Worm (Caenorhabditis elegans) whole organism, L4 larva: Measurements from ENCODE around the gene unc-52.

Source experiments
- D1046.2 ChIP-seq: fragments of 200-800 bp; sonication (Bioruptor generic); IDR thresholded peaks from 2 replicates; pipeline ENCODE4 v1.3.6; 2022; ENCODE audit warnings: missing genetic modification characterization, missing compliant biosample characterization
- F26F4.8 ChIP-seq: fragments of 200-800 bp; sonication (Bioruptor generic); conservative IDR thresholded peaks from 2 replicates; pipeline ENCODE4 v1.3.6; 2022; ENCODE audit warnings: missing genetic modification characterization, missing compliant biosample characterization
- T26A8.4 ChIP-seq: fragments of 200-800 bp; sonication (Bioruptor generic); IDR thresholded peaks from 2 replicates; pipeline ENCODE4 v1.3.6; 2022; ENCODE audit warnings: missing genetic modification characterization, missing compliant biosample characterization
- Y48G9A.11 ChIP-seq: fragments of 200-800 bp; sonication (Bioruptor generic); IDR thresholded peaks from 2 replicates; pipeline ENCODE4 v1.3.6; 2022; ENCODE audit warnings: missing genetic modification reagents, missing genetic modification characterization, missing compliant biosample characterization
- Y75B8A.6 ChIP-seq: fragments of 200-800 bp; sonication (Bioruptor generic); IDR thresholded peaks from 2 replicates; pipeline ENCODE4 v1.3.6; 2022; ENCODE audit warnings: missing genetic modification reagents, missing genetic modification characterization, missing compliant biosample characterization
- arid-1 ChIP-seq: fragments of 200-800 bp; sonication (Bioruptor generic); conservative IDR thresholded peaks from 2 replicates; pipeline ENCODE4 v1.3.6; 2022; ENCODE audit warnings: missing genetic modification reagents, missing genetic modification characterization, missing compliant biosample characterization
- attf-4 ChIP-seq: sonication (generic microtip); optimal IDR thresholded peaks from 3 replicates; lab custom pipeline; 2017; ENCODE audit warnings: missing biosample characterization, missing genetic modification characterization
- ceh-20 ChIP-seq: fragments of 200-800 bp; sonication (Bioruptor generic); IDR thresholded peaks from 2 replicates; pipeline ENCODE4 v1.3.6; 2022; ENCODE audit warnings: missing genetic modification reagents, missing genetic modification characterization, missing compliant biosample characterization
- ceh-28 ChIP-seq: fragments of 150-350 bp; optimal IDR thresholded peaks from 2 replicates; lab custom pipeline; 2014; ENCODE audit warnings: missing biosample characterization, missing genetic modification reagents, missing genetic modification characterization
- ceh-44 ChIP-seq: fragments of 200-800 bp; sonication (Bioruptor generic); IDR thresholded peaks from 2 replicates; pipeline ENCODE4 v1.3.6; 2022; ENCODE audit warnings: missing genetic modification reagents, missing genetic modification characterization, missing compliant biosample characterization
- ceh-82 ChIP-seq: sonication (generic microtip); optimal IDR thresholded peaks from 2 replicates; lab custom pipeline; 2017; ENCODE audit warnings: missing biosample characterization, missing genetic modification characterization
- ctbp-1 ChIP-seq: fragments of 200-800 bp; sonication (Bioruptor generic); IDR thresholded peaks from 2 replicates; pipeline ENCODE4 v1.3.6; 2022; ENCODE audit warnings: missing genetic modification reagents, missing genetic modification characterization, missing compliant biosample characterization
- daf-12 ChIP-seq: fragments of 150-350 bp; optimal IDR thresholded peaks from 2 replicates; lab custom pipeline; 2014; ENCODE audit warnings: missing biosample characterization, missing genetic modification reagents, missing genetic modification characterization
- daf-8 ChIP-seq: fragments of 200-800 bp; sonication (Bioruptor generic); IDR thresholded peaks from 2 replicates; pipeline ENCODE4 v1.3.6; 2022; ENCODE audit warnings: missing genetic modification characterization, missing compliant biosample characterization
- dmd-6 ChIP-seq: fragments of 200-800 bp; sonication (Bioruptor generic); IDR thresholded peaks from 2 replicates; pipeline ENCODE4 v1.3.6; 2022; ENCODE audit warnings: missing genetic modification reagents, missing genetic modification characterization, missing compliant biosample characterization
- dmd-8 ChIP-seq: fragments of 200-800 bp; sonication (Bioruptor generic); IDR thresholded peaks from 2 replicates; pipeline ENCODE4 v1.3.6; 2022; ENCODE audit warnings: missing genetic modification characterization, missing compliant biosample characterization
- duxl-1 ChIP-seq: sonication (generic microtip); optimal IDR thresholded peaks from 2 replicates; lab custom pipeline; 2016; ENCODE audit warnings: mild to moderate bottlenecking, missing genetic modification characterization, moderate library complexity, missing compliant biosample characterization; ENCODE audit not compliant: poor library complexity
- egl-27 ChIP-seq: sonication (generic microtip); optimal IDR thresholded peaks from 3 replicates; lab custom pipeline; 2017; ENCODE audit warnings: missing biosample characterization, missing genetic modification reagents, missing genetic modification characterization
- egl-43 ChIP-seq: fragments of 200-800 bp; sonication (Bioruptor generic); IDR thresholded peaks from 2 replicates; pipeline ENCODE4 v1.3.6; 2022; ENCODE audit warnings: missing genetic modification reagents, missing genetic modification characterization, missing compliant biosample characterization
- hif-1 ChIP-seq, 2 experiments: sonication (generic microtip); optimal IDR thresholded peaks; 2 replicates each; lab custom pipeline; 2016 to 2017; ENCODE audit warnings: missing compliant biosample characterization in 2 of 2, missing genetic modification characterization in 2 of 2, missing genetic modification reagents in 2 of 2, missing genotype in 2 of 2, mild to moderate bottlenecking in 1 of 2
- hlh-11 ChIP-seq: fragments of 200-800 bp; sonication (Bioruptor generic); optimal IDR thresholded peaks from 2 replicates; lab custom pipeline; 2018; ENCODE audit warnings: mild to moderate bottlenecking, missing genetic modification characterization, missing compliant biosample characterization
- hlh-30 ChIP-seq: sonication (generic microtip); optimal IDR thresholded peaks from 2 replicates; lab custom pipeline; 2017; ENCODE audit warnings: antibody characterized with exemption, mild to moderate bottlenecking, missing genetic modification characterization, missing compliant biosample characterization; ENCODE audit not compliant: insufficient read depth
- hmg-1.1 ChIP-seq: fragments of 200-800 bp; sonication (Bioruptor generic); IDR thresholded peaks from 2 replicates; pipeline ENCODE4 v1.3.6; 2022; ENCODE audit warnings: missing genetic modification reagents, missing genetic modification characterization, missing compliant biosample characterization
- lim-7 ChIP-seq: fragments of 200-800 bp; sonication (Bioruptor generic); IDR thresholded peaks from 2 replicates; pipeline ENCODE4 v1.3.6; 2022; ENCODE audit warnings: missing genetic modification characterization, missing compliant biosample characterization
- lin-13 ChIP-seq: fragments of 150-350 bp; optimal IDR thresholded peaks from 2 replicates; lab custom pipeline; 2014; ENCODE audit warnings: missing biosample characterization, missing genetic modification reagents, missing genetic modification characterization
- lin-38 ChIP-seq: fragments of 200-800 bp; sonication (Bioruptor generic); IDR thresholded peaks from 2 replicates; pipeline ENCODE4 v1.3.6; 2022; ENCODE audit warnings: missing genetic modification reagents, missing genetic modification characterization, missing compliant biosample characterization
- lir-3 ChIP-seq: sonication (generic microtip); optimal IDR thresholded peaks from 2 replicates; lab custom pipeline; 2016; ENCODE audit warnings: mild to moderate bottlenecking, missing genetic modification characterization, missing compliant biosample characterization
- madf-5 ChIP-seq, 2 experiments: fragments of 200-800 bp; sonication (Bioruptor generic); IDR thresholded peaks; 2 replicates each; pipeline ENCODE4 v1.3.6; 2022; ENCODE audit warnings: missing compliant biosample characterization in 2 of 2, missing genetic modification characterization in 2 of 2
- mdt-29 ChIP-seq: fragments of 200-800 bp; sonication (Bioruptor generic); IDR thresholded peaks from 2 replicates; pipeline ENCODE4 v1.3.6; 2022; ENCODE audit warnings: missing genetic modification reagents, missing genetic modification characterization, missing compliant biosample characterization
- mes-2 ChIP-seq: sonication (generic microtip); optimal IDR thresholded peaks from 2 replicates; lab custom pipeline; 2016; ENCODE audit warnings: missing genotype, mild to moderate bottlenecking, missing genetic modification characterization, missing compliant biosample characterization; ENCODE audit not compliant: poor library complexity, severe bottlenecking
- mxl-3 ChIP-seq: fragments of 200-800 bp; sonication (Bioruptor generic); optimal IDR thresholded peaks from 2 replicates; lab custom pipeline; 2018; ENCODE audit warnings: mild to moderate bottlenecking, missing genetic modification characterization, missing compliant biosample characterization
- nhr-102 ChIP-seq: sonication (generic microtip); optimal IDR thresholded peaks from 2 replicates; lab custom pipeline; 2016; ENCODE audit warnings: mild to moderate bottlenecking, missing genetic modification characterization, moderate library complexity, missing compliant biosample characterization
- nhr-11 ChIP-seq: fragments of 150-350 bp; optimal IDR thresholded peaks from 2 replicates; lab custom pipeline; 2014; ENCODE audit warnings: missing biosample characterization, missing genetic modification characterization
- nhr-28 ChIP-seq: fragments of 150-350 bp; optimal IDR thresholded peaks from 2 replicates; lab custom pipeline; 2014; ENCODE audit warnings: missing biosample characterization, missing genetic modification characterization
- nhr-42 ChIP-seq: fragments of 200-800 bp; sonication (Bioruptor generic); IDR thresholded peaks from 2 replicates; pipeline ENCODE4 v1.3.6; 2022; ENCODE audit warnings: missing genetic modification characterization, missing compliant biosample characterization
- nhr-76 ChIP-seq: fragments of 150-350 bp; optimal IDR thresholded peaks from 2 replicates; lab custom pipeline; 2014; ENCODE audit warnings: missing biosample characterization, missing genetic modification characterization
- php-3 ChIP-seq: fragments of 200-800 bp; sonication (Bioruptor generic); IDR thresholded peaks from 2 replicates; pipeline ENCODE4 v1.3.6; 2022; ENCODE audit warnings: missing genetic modification reagents, missing genetic modification characterization, missing compliant biosample characterization
- pqm-1 ChIP-seq: sonication (generic microtip); optimal IDR thresholded peaks from 2 replicates; lab custom pipeline; 2017; ENCODE audit warnings: missing biosample characterization, missing genetic modification characterization
- rbr-2 ChIP-seq: sonication (generic microtip); optimal IDR thresholded peaks from 2 replicates; lab custom pipeline; 2016; ENCODE audit warnings: missing genotype, missing genetic modification characterization, missing compliant biosample characterization
- sdz-12 ChIP-seq: fragments of 200-800 bp; sonication (Bioruptor generic); optimal IDR thresholded peaks from 2 replicates; lab custom pipeline; 2018; ENCODE audit warnings: mild to moderate bottlenecking, missing genetic modification characterization, missing compliant biosample characterization
- set-16 ChIP-seq: fragments of 200-800 bp; sonication (Bioruptor generic); IDR thresholded peaks from 2 replicates; pipeline ENCODE4 v1.3.6; 2022; ENCODE audit warnings: missing genetic modification reagents, missing genetic modification characterization, missing compliant biosample characterization
- snpc-4 ChIP-seq: fragments of 150-350 bp; optimal IDR thresholded peaks from 2 replicates; lab custom pipeline; 2014; ENCODE audit warnings: missing biosample characterization, missing genetic modification characterization
- unc-130 ChIP-seq: sonication (generic microtip); optimal IDR thresholded peaks from 2 replicates; lab custom pipeline; 2016; ENCODE audit warnings: missing genetic modification reagents, missing genetic modification characterization, missing compliant biosample characterization
- vab-7 ChIP-seq: fragments of 200-800 bp; sonication (Bioruptor generic); IDR thresholded peaks from 2 replicates; pipeline ENCODE4 v1.3.6; 2022; ENCODE audit warnings: missing genetic modification reagents, missing genetic modification characterization, missing compliant biosample characterization
- zag-1 ChIP-seq: fragments of 150-350 bp; optimal IDR thresholded peaks from 2 replicates; lab custom pipeline; 2014; ENCODE audit warnings: missing biosample characterization, missing genetic modification characterization
- zfp-3 ChIP-seq: fragments of 200-800 bp; sonication (Bioruptor generic); conservative IDR thresholded peaks from 2 replicates; pipeline ENCODE4 v1.3.6; 2022; ENCODE audit warnings: missing genetic modification reagents, missing genetic modification characterization, missing compliant biosample characterization
- ztf-11 ChIP-seq: fragments of 150-350 bp; optimal IDR thresholded peaks from 2 replicates; lab custom pipeline; 2014; ENCODE audit warnings: missing biosample characterization, missing genetic modification characterization

Gene unc-52

DNA sequence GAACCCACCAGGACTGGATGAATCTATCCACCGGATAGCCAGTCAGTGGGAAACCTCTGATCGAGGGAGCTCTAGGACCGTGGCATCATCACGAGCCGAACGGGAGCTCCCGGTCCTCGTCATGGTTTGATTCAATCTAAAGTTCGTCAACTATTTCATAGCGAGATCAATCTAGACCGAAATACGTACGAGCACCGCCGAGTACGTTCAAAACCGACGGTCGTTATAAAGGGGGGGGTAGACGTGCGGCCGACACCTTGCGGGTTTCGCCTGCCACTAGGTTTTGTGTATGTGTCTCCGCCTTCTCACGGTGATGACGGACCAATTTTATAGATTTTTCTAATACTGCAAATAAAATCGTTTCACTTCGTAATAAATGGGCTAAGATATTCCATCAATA lies 48.4 kb downstream of the unc-52 start:
- 0 out of 2 replicates have a peak, but pooled peaks have one; percentile 2 for TF ChIP-seq ceh-44 (GFP tag; lab: Robert Waterston, UW)
- peak; percentile 33; the same call in 1 of the 2 replicates for TF ChIP-seq ctbp-1 (GFP tag; lab: Robert Waterston, UW)
- TF ChIP-seq egl-43 (GFP tag; lab: Robert Waterston, UW), result 0 out of 2 replicates have a peak, but pooled peaks have one; percentile 48
- TF ChIP-seq T26A8.4, result peak; percentile 32; the same call in 1 of the 2 replicates
- TF ChIP-seq lin-38 (GFP tag; lab: Robert Waterston, UW), result peak; percentile 53
- peak; percentile 53; the same call in 1 of the 2 replicates for TF ChIP-seq Y48G9A.11

DNA sequence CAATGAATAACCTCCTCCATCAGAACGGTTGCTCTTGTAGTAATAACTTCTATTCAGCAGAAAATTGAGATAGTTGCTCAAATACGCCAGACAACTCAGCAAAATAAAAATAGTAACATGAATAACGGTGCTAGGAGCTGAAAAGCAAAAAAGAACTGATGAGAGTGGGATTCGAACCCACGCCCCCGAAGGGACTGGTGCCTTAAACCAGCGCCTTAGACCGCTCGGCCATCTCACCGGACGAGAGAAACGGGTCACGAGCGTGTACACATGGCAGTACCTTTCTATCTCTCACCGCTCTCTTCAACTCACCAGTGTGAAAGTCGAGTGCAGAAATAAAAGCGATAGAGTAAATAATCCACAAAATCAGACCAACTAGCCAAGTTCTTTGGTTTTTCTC lies 49.1 kb downstream of the unc-52 start:
- TF ChIP-seq pqm-1 (tag; lab: Kevin White, UChicago) (no peak), lin-13 (GFP tag; lab: Kevin White, UChicago) (no peak), set-16 (GFP tag; lab: Robert Waterston, UW) (peak; percentile 29; the same call in 1 of the 2 replicates), ctbp-1 (GFP tag; lab: Robert Waterston, UW) (peak; percentile 8; the same call in 1 of the 2 replicates), mes-2 (tag; lab: Kevin White, UChicago) (peak; percentile 76), nhr-28 (tag; lab: Kevin White, UChicago) (peak; percentile 36), arid-1 (GFP tag; lab: Robert Waterston, UW) (peak; percentile 64; the same call in 1 of the 2 replicates), nhr-76 (tag; lab: Kevin White, UChicago) (no peak), attf-4 (tag; lab: Kevin White, UChicago) (no peak), duxl-1 (tag; lab: Kevin White, UChicago) (peak; percentile 28), sdz-12 (peak; percentile 19), lin-38 (GFP tag; lab: Robert Waterston, UW) (peak; percentile 67), ceh-28 (tag; lab: Kevin White, UChicago) (no peak), rbr-2 (tag; lab: Kevin White, UChicago) (peak; percentile 38), hmg-1.1 (GFP tag; lab: Robert Waterston, UW) (peak; percentile 88), egl-27 (no peak), nhr-11 (tag; lab: Kevin White, UChicago) (peak; percentile 5), lir-3 (no peak), zag-1 (tag; lab: Kevin White, UChicago) (no peak), nhr-42 (GFP tag; lab: Robert Waterston, UW) (peak; percentile 91), dmd-6 (GFP tag; lab: Robert Waterston, UW) (peak; percentile 53), F26F4.8 (peak; percentile 83; the same call in 1 of the 2 replicates), lim-7 (peak; percentile 76), hlh-30 (tag; lab: Kevin White, UChicago) (peak; percentile 65), ceh-82 (tag; lab: Kevin White, UChicago) (no peak), hif-1 (tag; optimal IDR thresholded peaks at IDR 0.05; lab: Kevin White, UChicago) (no peak), hlh-11 (tag; lab: Kevin White, UChicago) (peak; percentile 32), madf-5 (GFP tag; IDR thresholded peaks at IDR 0.05; lab: Robert Waterston, UW) (peak; percentile 43 to 55; a peak in 1 of 4 replicates), vab-7 (GFP tag; lab: Robert Waterston, UW) (peak; percentile 71), egl-43 (GFP tag; lab: Robert Waterston, UW) (peak; percentile 85), unc-130 (GFP tag; lab: Kevin White, UChicago) (no peak), daf-12 (tag; lab: Kevin White, UChicago) (no peak), ceh-20 (GFP tag; lab: Robert Waterston, UW) (peak; percentile 67; the same call in 1 of the 2 replicates), php-3 (peak; percentile 46; the same call in 1 of the 2 replicates), mxl-3 (GFP tag; lab: Kevin White, UChicago) (peak; percentile 10), snpc-4 (tag; lab: Kevin White, UChicago) (peak; percentile 71), daf-8 (no peak), mdt-29 (GFP tag; lab: Robert Waterston, UW) (no peak), Y75B8A.6 (GFP tag; lab: Robert Waterston, UW) (peak; percentile 61; the same call in 1 of the 2 replicates), dmd-8 (GFP tag; lab: Robert Waterston, UW) (peak; percentile 84), nhr-102 (tag; lab: Kevin White, UChicago) (peak; percentile 40), zfp-3 (peak; percentile 55; the same call in 1 of the 2 replicates), ztf-11 (tag; lab: Kevin White, UChicago) (no peak), D1046.2 (0 out of 2 replicates have a peak, but pooled peaks have one; percentile 63)
